Worm (Caenorhabditis elegans) whole organism, L4 larva: Measurements from ENCODE around the gene let-711.

Experiments
- ama-1 ChIP-seq: fragments of 150-350 bp; optimal IDR thresholded peaks from 2 replicates; lab custom pipeline; 2014; ENCODE audit warnings: inconsistent platforms, mixed read lengths
- ceh-82 ChIP-seq: sonication (generic microtip); optimal IDR thresholded peaks from 2 replicates; lab custom pipeline; 2017; ENCODE audit warnings: missing biosample characterization, missing genetic modification characterization
- egl-43 ChIP-seq: fragments of 200-800 bp; sonication (Bioruptor generic); IDR thresholded peaks from 2 replicates; pipeline ENCODE4 v1.3.6; 2022; ENCODE audit warnings: missing genetic modification reagents, missing genetic modification characterization, missing compliant biosample characterization
- madf-9 ChIP-seq: fragments of 200-800 bp; sonication (Bioruptor generic); conservative IDR thresholded peaks from 2 replicates; pipeline ENCODE4 v1.3.6; 2022; ENCODE audit warnings: missing genetic modification reagents, missing genetic modification characterization, missing compliant biosample characterization
- nhr-237 ChIP-seq: sonication (generic microtip); optimal IDR thresholded peaks from 2 replicates; lab custom pipeline; 2017; ENCODE audit warnings: missing biosample characterization, missing genetic modification characterization
- rbr-2 ChIP-seq: sonication (generic microtip); optimal IDR thresholded peaks from 2 replicates; lab custom pipeline; 2016; ENCODE audit warnings: missing genotype, missing genetic modification characterization, missing compliant biosample characterization
- set-16 ChIP-seq: fragments of 200-800 bp; sonication (Bioruptor generic); IDR thresholded peaks from 2 replicates; pipeline ENCODE4 v1.3.6; 2022; ENCODE audit warnings: missing genetic modification reagents, missing genetic modification characterization, missing compliant biosample characterization
- skn-1 ChIP-seq: fragments of 150-350 bp; optimal IDR thresholded peaks from 2 replicates; lab custom pipeline; 2014; ENCODE audit warnings: missing biosample characterization, missing genetic modification characterization
- snpc-4 ChIP-seq: fragments of 150-350 bp; optimal IDR thresholded peaks from 2 replicates; lab custom pipeline; 2014; ENCODE audit warnings: missing biosample characterization, missing genetic modification characterization
- unc-130 ChIP-seq: sonication (generic microtip); optimal IDR thresholded peaks from 2 replicates; lab custom pipeline; 2016; ENCODE audit warnings: missing genetic modification reagents, missing genetic modification characterization, missing compliant biosample characterization

- TF ChIP-seq egl-43 (GFP tag; lab: Robert Waterston, UW) (no peak), madf-9 (GFP tag; lab: Robert Waterston, UW) (no peak), skn-1 (tag; lab: Kevin White, UChicago) (no peak), set-16 (GFP tag; lab: Robert Waterston, UW) (no peak), snpc-4 (no peak), ceh-82 (no peak), ama-1 (lab: Kevin White, UChicago) (no peak), unc-130 (no peak), nhr-237 (no peak), rbr-2 (no peak)
Measured at ce11 chrIII:6953978-6954377, 7.5 kb downstream of the let-711 start.
